Fruit fly (Drosophila melanogaster) whole organism, embryonic: ENCODE data around the gene Actbeta.

Experiments
- BEAF-32 ChIP-seq: fragments of 200-800 bp; sonication (Bioruptor generic); optimal IDR thresholded peaks from 3 replicates; lab custom pipeline; 2017; ENCODE audit warnings: missing biosample characterization, missing genetic modification characterization, mild to moderate bottlenecking, moderate library complexity, missing genetic modification reagents
- CG11723 ChIP-seq: fragments of 200-800 bp; sonication (Bioruptor generic); optimal IDR thresholded peaks from 2 replicates; lab custom pipeline; 2017; ENCODE audit warnings: missing biosample characterization, mild to moderate bottlenecking, missing genetic modification characterization
- CG12744 ChIP-seq: fragments of 200-800 bp; sonication (Bioruptor generic); optimal IDR thresholded peaks from 2 replicates; lab custom pipeline; 2016; ENCODE audit warnings: missing biosample characterization, missing genetic modification characterization
- CG13123 ChIP-seq: fragments of 200-800 bp; sonication (Bioruptor generic); optimal IDR thresholded peaks from 2 replicates; lab custom pipeline; 2016; ENCODE audit warnings: missing biosample characterization, missing genetic modification characterization
- CG13894 ChIP-seq: fragments of 200-800 bp; sonication (Bioruptor generic); optimal IDR thresholded peaks from 3 replicates; lab custom pipeline; 2018; ENCODE audit warnings: missing biosample characterization, mild to moderate bottlenecking, missing genetic modification characterization, moderate library complexity
- CG17361 ChIP-seq: fragments of 200-800 bp; sonication (Bioruptor generic); IDR thresholded peaks from 3 replicates; pipeline ENCODE4 v1.3.6; 2022; ENCODE audit warnings: missing biosample characterization, missing genetic modification characterization
- CG17385 ChIP-seq: fragments of 200-800 bp; sonication (Bioruptor generic); optimal IDR thresholded peaks from 3 replicates; lab custom pipeline; 2018; ENCODE audit warnings: missing biosample characterization, mild to moderate bottlenecking, missing genetic modification characterization
- CG18011 ChIP-seq: fragments of 200-800 bp; sonication (Bioruptor generic); optimal IDR thresholded peaks from 2 replicates; lab custom pipeline; 2017; ENCODE audit warnings: missing biosample characterization, missing genetic modification characterization, mild to moderate bottlenecking, moderate library complexity, missing genotype
- CG18619 ChIP-seq: fragments of 200-800 bp; sonication (Bioruptor generic); optimal IDR thresholded peaks from 3 replicates; lab custom pipeline; 2017; ENCODE audit warnings: missing biosample characterization, mild to moderate bottlenecking, missing genetic modification characterization
- CG18764 ChIP-seq: fragments of 200-800 bp; sonication (Bioruptor generic); optimal IDR thresholded peaks from 3 replicates; lab custom pipeline; 2016; ENCODE audit warnings: missing biosample characterization, missing genetic modification characterization
- CG2678 ChIP-seq: fragments of 200-800 bp; sonication (Bioruptor generic); optimal IDR thresholded peaks from 3 replicates; lab custom pipeline; 2019; ENCODE audit warnings: missing biosample characterization, mild to moderate bottlenecking, missing genetic modification characterization, moderate library complexity
- CG30020 ChIP-seq: fragments of 200-800 bp; optimal IDR thresholded peaks from 2 replicates; lab custom pipeline; 2019; ENCODE audit warnings: missing biosample characterization, mild to moderate bottlenecking, missing genetic modification characterization, moderate library complexity
- CG4707 ChIP-seq: fragments of 200-800 bp; sonication (Bioruptor generic); optimal IDR thresholded peaks from 2 replicates; lab custom pipeline; 2018; ENCODE audit warnings: missing biosample characterization, mild to moderate bottlenecking, missing genetic modification characterization, moderate library complexity
- CG6765 ChIP-seq: fragments of 200-800 bp; sonication (Bioruptor generic); optimal IDR thresholded peaks from 3 replicates; lab custom pipeline; 2017; ENCODE audit warnings: missing biosample characterization, mild to moderate bottlenecking, missing genetic modification characterization
- CG8290 ChIP-seq, 3 experiments: fragments of 200-800 bp; sonication (Bioruptor generic); optimal IDR thresholded peaks; 2 replicates each; lab custom pipeline; 2016 to 2019; ENCODE audit warnings: missing biosample characterization in 3 of 3, missing genetic modification characterization in 3 of 3, mild to moderate bottlenecking in 2 of 3, moderate library complexity in 1 of 3
- CG8359 ChIP-seq: fragments of 200-800 bp; sonication (Bioruptor generic); optimal IDR thresholded peaks from 2 replicates; lab custom pipeline; 2017; ENCODE audit warnings: missing biosample characterization, mild to moderate bottlenecking, missing genetic modification characterization, borderline replicate concordance
- CG8478 ChIP-seq: fragments of >200 bp; optimal IDR thresholded peaks from 2 replicates; lab custom pipeline; 2018
- CG9876 ChIP-seq: fragments of 200-800 bp; sonication (Bioruptor generic); optimal IDR thresholded peaks from 2 replicates; lab custom pipeline; 2016; ENCODE audit warnings: missing biosample characterization, missing genetic modification characterization
- E2f2 ChIP-seq: fragments of 200-800 bp; sonication (Bioruptor generic); IDR thresholded peaks from 2 replicates; pipeline ENCODE4 v1.3.6; 2022; ENCODE audit warnings: missing biosample characterization, missing genetic modification characterization
- Eip74EF ChIP-seq, 2 experiments: fragments of 200-800 bp in 1 of 2; fragments of >200 bp in 1 of 2; sonication (Bioruptor generic) in 1 of 2; optimal IDR thresholded peaks; 2 replicates each; lab custom pipeline; 2017 to 2019; ENCODE audit warnings: missing biosample characterization in 2 of 2, missing genetic modification characterization in 2 of 2, mild to moderate bottlenecking in 1 of 2, moderate library complexity in 1 of 2
- Ets65A ChIP-seq: fragments of 200-800 bp; sonication (Bioruptor generic); peaks from one replicate; lab custom pipeline; 2016; ENCODE audit warnings: missing biosample characterization, missing genetic modification characterization
- Ets97D ChIP-seq: fragments of 200-800 bp; sonication (Bioruptor generic); optimal IDR thresholded peaks from 3 replicates; lab custom pipeline; 2016; ENCODE audit warnings: missing biosample characterization, missing genetic modification characterization
- Hsf ChIP-seq: fragments of 200-800 bp; sonication (Bioruptor generic); optimal IDR thresholded peaks from 3 replicates; lab custom pipeline; 2016; ENCODE audit warnings: missing biosample characterization, missing genetic modification characterization
- Lhr ChIP-seq: fragments of 200-800 bp; sonication (Bioruptor generic); optimal IDR thresholded peaks from 3 replicates; lab custom pipeline; 2017; ENCODE audit warnings: mild to moderate bottlenecking, missing biosample characterization, missing genetic modification reagents, missing genetic modification characterization
- Neu2 ChIP-seq: fragments of 200-800 bp; sonication (Bioruptor generic); optimal IDR thresholded peaks from 3 replicates; lab custom pipeline; 2016; ENCODE audit warnings: missing biosample characterization, missing genetic modification characterization, borderline replicate concordance
- PHDP ChIP-seq: fragments of 200-800 bp; sonication (Bioruptor generic); optimal IDR thresholded peaks from 3 replicates; lab custom pipeline; 2018; ENCODE audit warnings: missing biosample characterization, mild to moderate bottlenecking, missing genetic modification characterization, moderate library complexity
- Pdp1 ChIP-seq, 2 experiments: fragments of 200-800 bp; sonication (Bioruptor generic); optimal IDR thresholded peaks; 3 replicates each; lab custom pipeline; 2016; ENCODE audit warnings: missing biosample characterization in 2 of 2, missing genetic modification characterization in 2 of 2, mild to moderate bottlenecking in 1 of 2, moderate library complexity in 1 of 2
- Sox102F ChIP-seq: fragments of 200-800 bp; sonication (Bioruptor generic); optimal IDR thresholded peaks from 2 replicates; lab custom pipeline; 2018; ENCODE audit warnings: missing biosample characterization, mild to moderate bottlenecking, missing genetic modification characterization, moderate library complexity
- Sry-δ ChIP-seq: fragments of 200-800 bp; sonication (Bioruptor generic); optimal IDR thresholded peaks from 2 replicates; lab custom pipeline; 2016; ENCODE audit warnings: missing biosample characterization, missing genetic modification characterization
- Xbp1 ChIP-seq: fragments of 200-800 bp; sonication (Bioruptor generic); optimal IDR thresholded peaks from 3 replicates; lab custom pipeline; 2016; ENCODE audit warnings: missing biosample characterization, mild to moderate bottlenecking, missing genetic modification characterization
- YL-1 ChIP-seq: fragments of 200-800 bp; sonication (Bioruptor generic); optimal IDR thresholded peaks from 3 replicates; lab custom pipeline; 2017; ENCODE audit warnings: missing biosample characterization, mild to moderate bottlenecking, missing genetic modification characterization
- abd-A ChIP-seq: fragments of 200-800 bp; sonication (Bioruptor generic); optimal IDR thresholded peaks from 3 replicates; lab custom pipeline; 2019; ENCODE audit warnings: missing biosample characterization, mild to moderate bottlenecking, missing genetic modification characterization, moderate library complexity
- cg ChIP-seq: fragments of 200-800 bp; sonication (Bioruptor generic); optimal IDR thresholded peaks from 3 replicates; lab custom pipeline; 2019; ENCODE audit warnings: missing biosample characterization, mild to moderate bottlenecking, missing genetic modification characterization, moderate library complexity
- dysf ChIP-seq: fragments of 200-800 bp; sonication (Bioruptor generic); IDR thresholded peaks from 3 replicates; pipeline ENCODE4 v1.3.6; 2022; ENCODE audit warnings: missing biosample characterization, missing genetic modification characterization
- esg ChIP-seq: fragments of 200-800 bp; sonication (Bioruptor generic); conservative IDR thresholded peaks from 2 replicates; pipeline ENCODE4 v1.3.6; 2022; ENCODE audit warnings: missing biosample characterization, missing genetic modification characterization
- fd96Cb ChIP-seq: fragments of 200-800 bp; sonication (Bioruptor generic); optimal IDR thresholded peaks from 2 replicates; lab custom pipeline; 2018; ENCODE audit warnings: missing biosample characterization, mild to moderate bottlenecking, missing genetic modification characterization, moderate library complexity
- kay ChIP-seq: fragments of 200-800 bp; sonication (Bioruptor generic); optimal IDR thresholded peaks from 2 replicates; lab custom pipeline; 2016; ENCODE audit warnings: missing biosample characterization, missing genetic modification characterization
- nerfin-1 ChIP-seq: fragments of 200-800 bp; sonication (Bioruptor generic); optimal IDR thresholded peaks from 3 replicates; lab custom pipeline; 2019; ENCODE audit warnings: missing biosample characterization, mild to moderate bottlenecking, missing genetic modification characterization, moderate library complexity
- nerfin-2 ChIP-seq: fragments of 200-800 bp; sonication (Bioruptor generic); IDR thresholded peaks from 2 replicates; pipeline ENCODE4 v1.3.6; 2022; ENCODE audit warnings: missing biosample characterization, missing genetic modification characterization; ENCODE audit not compliant: partially characterized antibody
- nmo ChIP-seq: fragments of 200-800 bp; sonication (Bioruptor generic); optimal IDR thresholded peaks from 2 replicates; lab custom pipeline; 2018; ENCODE audit warnings: missing biosample characterization, mild to moderate bottlenecking, missing genetic modification characterization, moderate library complexity
- odd ChIP-seq: fragments of 200-800 bp; sonication (Bioruptor generic); optimal IDR thresholded peaks from 2 replicates; lab custom pipeline; 2017; ENCODE audit warnings: missing biosample characterization, mild to moderate bottlenecking, missing genetic modification characterization
- sens ChIP-seq: fragments of 200-800 bp; sonication (Bioruptor generic); peaks from one replicate; lab custom pipeline; 2016; ENCODE audit warnings: missing biosample characterization, missing genetic modification characterization
- sug ChIP-seq: fragments of 200-800 bp; optimal IDR thresholded peaks from 2 replicates; lab custom pipeline; 2019; ENCODE audit warnings: missing biosample characterization, mild to moderate bottlenecking, missing genetic modification characterization, moderate library complexity
- trem ChIP-seq: fragments of 200-800 bp; optimal IDR thresholded peaks from 3 replicates; lab custom pipeline; 2019; ENCODE audit warnings: missing biosample characterization, mild to moderate bottlenecking, missing genetic modification characterization, moderate library complexity

Actbeta gene

dm6 chr4:1062957-1063812 lies 21.4 kb downstream of the Actbeta start (continued):
- TF ChIP-seq CG18764 (GFP tag; lab: Kevin White, UChicago) (no peak), CG17385 (GFP tag; lab: Kevin White, UChicago) (peak; percentile 7), Sox102F (GFP tag; lab: Kevin White, UChicago) (peak; percentile 18), nerfin-1 (tag; lab: Kevin White, UChicago) (peak; percentile 45), esg (GFP tag; lab: Robert Waterston, UW) (no peak), Neu2 (GFP tag; lab: Kevin White, UChicago) (peak; percentile 27), CG13123 (GFP tag; lab: Kevin White, UChicago) (no peak), Eip74EF (GFP tag; optimal IDR thresholded peaks at IDR 0.05; lab: Kevin White, UChicago) (peak in 1 of 2 experiments; percentile 58), CG9876 (GFP tag; lab: Kevin White, UChicago) (no peak), CG2678 (tag; lab: Kevin White, UChicago) (peak; percentile 3), CG30020 (tag; lab: Kevin White, UChicago) (peak; percentile 79), Pdp1 (GFP tag; optimal IDR thresholded peaks at IDR 0.05; lab: Kevin White, UChicago) (peak in 1 of 2 experiments; percentile 0), sens (GFP tag; lab: Kevin White, UChicago) (peak; percentile 85), E2f2 (0 out of 2 replicates have a peak, but pooled peaks have one; percentile 12), trem (no peak)

dm6 chr4:1061095-1061432 lies 23.5 kb downstream of the Actbeta start:
- TF ChIP-seq BEAF-32 (GFP tag; lab: Kevin White, UChicago), result peak; percentile 40
- peak; percentile 18; the same call in 1 of the 3 replicates for TF ChIP-seq CG17361 (GFP tag; lab: Robert Waterston, UW)
- TF ChIP-seq nmo (GFP tag; lab: Kevin White, UChicago), result peak; percentile 21
- peak; percentile 22 for TF ChIP-seq Xbp1 (GFP tag; lab: Kevin White, UChicago)
- TF ChIP-seq Lhr (GFP tag; lab: Kevin White, UChicago), result peak; percentile 30
- peak; percentile 75 for TF ChIP-seq CG11723 (GFP tag; lab: Kevin White, UChicago)
- no peak for TF ChIP-seq CG13894
- no peak for TF ChIP-seq E2f2
- no peak for TF ChIP-seq CG8290 (GFP tag; optimal IDR thresholded peaks at IDR 0.05; lab: Kevin White, UChicago)
- peak in 1 of 2 experiments; percentile 42 for TF ChIP-seq CG8290 (tag; optimal IDR thresholded peaks at IDR 0.05; lab: Kevin White, UChicago)
- TF ChIP-seq, all 482 proteins: peak for 7

DNA sequence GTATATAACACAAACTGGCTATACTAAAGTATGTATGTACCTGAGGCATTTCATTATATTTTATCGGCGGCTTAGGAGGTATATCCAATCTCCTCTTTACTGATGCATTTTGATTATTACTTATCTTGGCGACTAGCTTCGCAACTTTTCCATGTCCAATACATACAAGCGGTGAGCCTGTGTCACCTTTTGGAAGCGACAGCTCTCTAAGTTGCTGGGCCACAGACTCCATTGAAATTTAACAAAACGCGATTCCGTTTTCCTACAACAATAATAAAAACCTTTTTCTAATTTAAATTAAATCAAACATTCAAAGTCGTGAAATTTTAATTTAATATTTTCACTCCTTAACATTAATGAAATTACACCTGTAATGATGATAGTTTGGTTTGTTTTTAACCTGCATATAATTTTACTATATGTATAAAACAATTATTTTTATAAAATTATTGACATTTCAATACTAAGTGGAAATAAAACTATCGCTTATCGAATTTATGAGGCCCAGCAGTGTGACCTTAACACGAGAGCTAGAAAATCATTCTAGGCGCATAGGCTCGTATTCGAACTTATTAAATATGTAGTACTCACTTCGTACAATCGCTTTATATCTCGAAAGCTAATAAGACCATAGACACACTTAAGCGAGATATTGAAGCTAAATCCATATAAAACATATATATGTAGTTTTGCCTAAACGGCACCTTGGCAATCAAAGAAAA lies 24.1 kb downstream of the Actbeta start, which contains the start of gene apolpp:
TSS of gene apolpp (plus strand) at position 597 of the 722 bp plus-strand sequence.
- TF ChIP-seq CG4707 (GFP tag; lab: Kevin White, UChicago) (no peak), abd-A (tag; lab: Kevin White, UChicago) (no peak), CG12744 (GFP tag; lab: Kevin White, UChicago) (no peak), Ets97D (GFP tag; lab: Kevin White, UChicago) (peak; percentile 71), Ets65A (GFP tag; lab: Kevin White, UChicago) (peak; percentile 89), CG18011 (no peak), Hsf (peak; percentile 25), odd (no peak), CG6765 (GFP tag; lab: Kevin White, UChicago) (no peak), nerfin-2 (GFP tag; lab: Robert Waterston, UW) (no peak), PHDP (tag; lab: Kevin White, UChicago) (peak; percentile 18), fd96Cb (tag; lab: Kevin White, UChicago) (peak; percentile 1), CG8359 (GFP tag; lab: Kevin White, UChicago) (no peak), CG8478 (lab: Kevin White, UChicago) (no peak), dysf (GFP tag; lab: Robert Waterston, UW) (no peak), trem (peak; percentile 46), kay (GFP tag; lab: Kevin White, UChicago) (no peak), sug (peak; percentile 19), YL-1 (GFP tag; lab: Kevin White, UChicago) (peak; percentile 41), cg (GFP tag; lab: Kevin White, UChicago) (no peak), Sry-δ (GFP tag; lab: Kevin White, UChicago) (peak; percentile 59), CG18619 (GFP tag; lab: Kevin White, UChicago) (no peak)
